Worm (Caenorhabditis elegans) whole organism, L1 larva: ENCODE data around the gene lys-6.

Experiments used
- alr-1 ChIP-seq: fragments of 200-800 bp; sonication (Bioruptor generic); optimal IDR thresholded peaks from 2 replicates; lab custom pipeline; 2018; ENCODE audit warnings: borderline replicate concordance, mild to moderate bottlenecking, missing genetic modification characterization, missing compliant biosample characterization
- jun-1 ChIP-seq: fragments of 150-350 bp; optimal IDR thresholded peaks from 2 replicates; lab custom pipeline; 2014; ENCODE audit warnings: missing biosample characterization, missing genetic modification reagents, missing genetic modification characterization
- lin-13 ChIP-seq: fragments of 150-350 bp; optimal IDR thresholded peaks from 2 replicates; lab custom pipeline; 2014; ENCODE audit warnings: missing biosample characterization, missing genetic modification reagents, missing genetic modification characterization
- lin-39 ChIP-seq: fragments of 150-350 bp; optimal IDR thresholded peaks from 2 replicates; lab custom pipeline; 2014; ENCODE audit warnings: missing biosample characterization, missing genetic modification reagents, missing genetic modification characterization
- nhr-77 ChIP-seq: fragments of 150-350 bp; optimal IDR thresholded peaks from 2 replicates; lab custom pipeline; 2014; ENCODE audit warnings: missing biosample characterization, missing genetic modification characterization
- sptf-1 ChIP-seq: fragments of 150-350 bp; optimal IDR thresholded peaks from 2 replicates; lab custom pipeline; 2014; ENCODE audit warnings: missing biosample characterization, missing genetic modification characterization
- tbx-2 ChIP-seq: sonication (generic microtip); optimal IDR thresholded peaks from 2 replicates; lab custom pipeline; 2016; ENCODE audit warnings: missing genetic modification characterization, missing compliant biosample characterization
- ztf-11 ChIP-seq, 2 experiments: sonication (generic microtip); optimal IDR thresholded peaks; 2 replicates each; lab custom pipeline; 2016 to 2017; ENCODE audit warnings: missing genetic modification characterization in 2 of 2, missing biosample characterization in 1 of 2, missing compliant biosample characterization in 1 of 2

DNA sequence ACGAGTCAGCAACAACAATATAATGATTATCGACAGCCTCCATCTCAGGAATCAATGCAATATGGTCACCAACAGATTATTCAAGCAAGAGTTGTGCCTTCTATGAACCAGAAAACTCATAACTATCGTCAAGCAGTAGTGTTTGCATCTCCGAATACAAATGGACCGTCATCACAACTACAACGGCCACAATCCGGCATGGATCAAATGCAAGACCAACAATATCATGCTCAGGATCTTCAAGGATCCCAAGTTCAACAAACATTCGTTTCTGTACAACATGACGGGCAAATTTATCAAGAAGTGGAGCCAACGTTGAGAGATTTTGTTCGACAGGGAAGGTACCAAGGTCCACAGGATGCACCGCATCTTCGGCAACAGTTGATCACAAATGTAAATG lies 30.7 kb downstream of the lys-6 start:
- TF ChIP-seq jun-1 (tag; lab: Kevin White, UChicago), result no peak
- TF ChIP-seq alr-1 (tag; lab: Kevin White, UChicago), result no peak
- no peak for TF ChIP-seq sptf-1 (tag; lab: Kevin White, UChicago)
- no peak for TF ChIP-seq ztf-11 (tag; optimal IDR thresholded peaks at IDR 0.05; lab: Kevin White, UChicago)
- TF ChIP-seq lin-13 (GFP tag; lab: Kevin White, UChicago), result no peak
- no peak for TF ChIP-seq lin-39
- TF ChIP-seq tbx-2 (tag; lab: Kevin White, UChicago), result no peak
- TF ChIP-seq nhr-77, result no peak
